Worm (Caenorhabditis elegans): ENCODE measurements around the gene F45G2.7.

- TF ChIP-seq hpl-2 (GFP tag; optimal IDR thresholded peaks at IDR 0.05) (no peak), aha-1 (tag; optimal IDR thresholded peaks at IDR 0.05) (no peak), aly-2 (tag; optimal IDR thresholded peaks at IDR 0.05) (no peak), lsy-2 (tag; optimal IDR thresholded peaks at IDR 0.05) (no peak), ztf-11 (tag; optimal IDR thresholded peaks at IDR 0.05) (no peak), nhr-237 (tag; optimal IDR thresholded peaks at IDR 0.05) (no peak), pax-3 (tag; optimal IDR thresholded peaks at IDR 0.05) (no peak), lin-39 (tag; optimal IDR thresholded peaks at IDR 0.05) (no peak), sup-37 (GFP tag; optimal IDR thresholded peaks at IDR 0.05) (no peak), nhr-20 (tag; optimal IDR thresholded peaks at IDR 0.05) (no peak), blmp-1 (tag; optimal IDR thresholded peaks at IDR 0.05) (no peak), alr-1 (tag; optimal IDR thresholded peaks at IDR 0.05; ENCODE audit: borderline replicate concordance) (no peak), lin-14 (GFP tag; optimal IDR thresholded peaks at IDR 0.05) (no peak)
These were observed 23.0 kb upstream of the F45G2.7 start for ce11 chrIII:13457305-13457704.

Measured in whole organism, L1 larva.